Worm (Caenorhabditis elegans): ENCODE data around the gene T22B7.22.

DNA sequence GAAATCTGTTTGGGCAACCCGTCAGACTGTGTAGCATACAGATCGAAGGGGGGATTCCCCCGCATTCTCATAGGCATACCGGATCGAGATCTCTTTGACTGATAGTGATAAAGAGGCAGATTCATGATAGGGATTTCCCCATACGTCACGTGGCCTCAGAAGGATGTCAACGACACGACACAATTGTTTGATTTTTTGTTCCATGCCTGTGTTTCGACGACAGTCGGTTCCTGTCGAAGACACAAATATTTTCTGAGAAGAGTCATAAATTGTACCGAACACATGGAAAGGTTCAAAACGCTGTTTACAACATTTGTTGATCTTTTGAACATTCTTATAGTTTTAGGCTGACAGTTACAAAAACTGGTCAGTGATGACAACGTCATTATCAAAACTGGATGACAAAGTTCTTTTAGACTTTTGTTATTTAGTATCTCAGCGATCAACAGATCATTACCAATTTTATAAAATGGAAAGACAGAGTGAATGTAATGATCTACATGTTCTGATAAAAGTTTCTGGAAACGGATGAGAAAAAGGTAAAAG lies 31.3 kb upstream of the T22B7.22 start:
- TF ChIP-seq him-1 (tag; optimal IDR thresholded peaks at IDR 0.05) (no peak), W03F9.2 (tag; optimal IDR thresholded peaks at IDR 0.05) (no peak)

All from whole organism, L4/young adult.